Worm (Caenorhabditis elegans): ENCODE results near the gene npr-15.

npr-15 gene

DNA sequence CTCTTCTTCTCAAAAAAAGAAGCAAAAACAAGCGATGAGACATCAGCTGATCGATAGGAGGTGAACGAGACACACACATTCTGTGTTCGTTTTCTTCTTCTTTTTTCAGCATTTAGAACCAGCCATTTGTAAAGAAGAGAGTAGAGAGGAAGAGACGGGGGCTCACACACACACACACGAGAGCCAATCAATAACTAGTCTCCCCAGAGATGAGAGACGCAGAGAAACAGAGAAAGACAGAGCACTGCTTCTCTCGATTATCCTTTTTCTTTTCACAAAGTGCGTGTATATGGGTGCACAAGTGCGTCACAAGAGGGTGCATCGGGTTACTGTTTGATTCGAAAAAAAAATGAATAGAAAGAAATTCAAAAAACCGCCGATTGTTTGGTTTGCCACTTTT lies 17.1 kb downstream of the npr-15 start (continued):
- TF ChIP-seq vab-15 (tag; optimal IDR thresholded peaks at IDR 0.05): no peak
- TF ChIP-seq alr-1 (tag; optimal IDR thresholded peaks at IDR 0.05; ENCODE audit: borderline replicate concordance): no peak
- TF ChIP-seq zag-1 (tag; optimal IDR thresholded peaks at IDR 0.05): no peak
- TF ChIP-seq unc-62 (GFP tag; optimal IDR thresholded peaks at IDR 0.05): no peak
- peak; percentile 25 for TF ChIP-seq fos-1 (tag; optimal IDR thresholded peaks at IDR 0.05)
- TF ChIP-seq blmp-1 (tag; optimal IDR thresholded peaks at IDR 0.05): no peak
- TF ChIP-seq efl-1 (optimal IDR thresholded peaks at IDR 0.05): peak; percentile 64
- peak; percentile 24 to 94 for TF ChIP-seq efl-1 (GFP tag; optimal IDR thresholded peaks at IDR 0.05 in 1 of 2)
- no peak for TF ChIP-seq Y116A8C.19 (tag; optimal IDR thresholded peaks at IDR 0.05; ENCODE audit: borderline replicate concordance)
- peak; percentile 60 for TF ChIP-seq xbp-1 (tag; optimal IDR thresholded peaks at IDR 0.05)
- TF ChIP-seq mef-2 (tag; optimal IDR thresholded peaks at IDR 0.05): peak; percentile 4
- TF ChIP-seq nhr-20 (tag; optimal IDR thresholded peaks at IDR 0.05): peak; percentile 6
- peak; percentile 45 for TF ChIP-seq isw-1 (GFP tag; IDR thresholded peaks at IDR 0.05)
- TF ChIP-seq unc-130 (tag; optimal IDR thresholded peaks at IDR 0.05): no peak
- no peak for TF ChIP-seq nhr-237 (tag; optimal IDR thresholded peaks at IDR 0.05)
- TF ChIP-seq rnt-1 (tag; optimal IDR thresholded peaks at IDR 0.05): peak; percentile 79
- TF ChIP-seq nhr-19 (GFP tag; conservative IDR thresholded peaks at IDR 0.05): peak; percentile 47
- peak; percentile 24 for TF ChIP-seq jun-1 (tag; optimal IDR thresholded peaks at IDR 0.05)
- no peak for TF ChIP-seq ceh-63 (GFP tag; optimal IDR thresholded peaks at IDR 0.05)
- peak; percentile 60 for TF ChIP-seq tbx-2 (tag; optimal IDR thresholded peaks at IDR 0.05)
- TF ChIP-seq unc-30 (tag; optimal IDR thresholded peaks at IDR 0.05): no peak
- TF ChIP-seq unc-98 (GFP tag; IDR thresholded peaks at IDR 0.05): no peak
- no peak for TF ChIP-seq aha-1 (tag; optimal IDR thresholded peaks at IDR 0.05)
- peak; percentile 53 for TF ChIP-seq mep-1 (tag; optimal IDR thresholded peaks at IDR 0.05)
- TF ChIP-seq lir-3 (tag; optimal IDR thresholded peaks at IDR 0.05; ENCODE audit: poor library complexity): no peak
- peak; percentile 70 for TF ChIP-seq nhr-47 (tag; optimal IDR thresholded peaks at IDR 0.05)
- TF ChIP-seq unc-86 (tag; optimal IDR thresholded peaks at IDR 0.05): peak; percentile 79
- peak; percentile 33 for TF ChIP-seq ztf-4 (tag; optimal IDR thresholded peaks at IDR 0.05)
- no peak for TF ChIP-seq efl-3 (GFP tag; optimal IDR thresholded peaks at IDR 0.05)
- no peak for TF ChIP-seq C16A3.4 (tag; optimal IDR thresholded peaks at IDR 0.05)
- no peak for TF ChIP-seq pag-3 (tag; optimal IDR thresholded peaks at IDR 0.05; ENCODE audit: borderline replicate concordance, insufficient read depth)
- TF ChIP-seq mab-9 (GFP tag; IDR thresholded peaks at IDR 0.05): no peak
- TF ChIP-seq elt-2 (tag; optimal IDR thresholded peaks at IDR 0.05): no peak
- TF ChIP-seq ceh-8 (GFP tag; optimal IDR thresholded peaks at IDR 0.05): no peak
- TF ChIP-seq dpl-1 (GFP tag; optimal IDR thresholded peaks at IDR 0.05): peak; percentile 7 to 48 (median 27)
- no peak for TF ChIP-seq sox-4 (tag; optimal IDR thresholded peaks at IDR 0.05)
- no peak for TF ChIP-seq nhr-84 (tag; optimal IDR thresholded peaks at IDR 0.05)
- no peak for TF ChIP-seq nhr-28 (tag; optimal IDR thresholded peaks at IDR 0.05)
- TF ChIP-seq C34B4.2 (tag; optimal IDR thresholded peaks at IDR 0.05): no peak
- peak in 1 of 2 experiments; percentile 28 for TF ChIP-seq lin-35 (GFP tag; optimal IDR thresholded peaks at IDR 0.05)
- TF ChIP-seq sptf-1 (tag; optimal IDR thresholded peaks at IDR 0.05): no peak
- TF ChIP-seq ceh-90 (tag; optimal IDR thresholded peaks at IDR 0.05): no peak
- no peak for TF ChIP-seq ces-1 (GFP tag; optimal IDR thresholded peaks at IDR 0.05)
- peak; percentile 78 for TF ChIP-seq nhr-71 (tag; optimal IDR thresholded peaks at IDR 0.05)
- TF ChIP-seq nhr-77 (tag; optimal IDR thresholded peaks at IDR 0.05): peak; percentile 35
- TF ChIP-seq egl-27 (tag; optimal IDR thresholded peaks at IDR 0.05): no peak
- peak; percentile 63 to 73 for TF ChIP-seq lsy-2 (tag; optimal IDR thresholded peaks at IDR 0.05)
- no peak for TF ChIP-seq C04F5.9 (tag; optimal IDR thresholded peaks at IDR 0.05)
- TF ChIP-seq mdl-1 (tag; optimal IDR thresholded peaks at IDR 0.05): peak in 1 of 2 experiments; percentile 30

Data from whole organism, L1 larva.